Worm (Caenorhabditis elegans) whole organism, L4/young adult: ENCODE measurements around the gene vps-11.

Experiments used
- W03F9.2 ChIP-seq: fragments of 150-350 bp; optimal IDR thresholded peaks from 2 replicates; lab custom pipeline; 2014; ENCODE audit warnings: missing biosample characterization, missing genetic modification characterization
- dao-5 ChIP-seq: sonication (generic microtip); optimal IDR thresholded peaks from 2 replicates; lab custom pipeline; 2016; ENCODE audit warnings: missing genotype, missing genetic modification characterization, moderate library complexity, missing compliant biosample characterization
- him-1 ChIP-seq: sonication (generic microtip); optimal IDR thresholded peaks from 2 replicates; lab custom pipeline; 2016; ENCODE audit warnings: missing genotype, missing genetic modification reagents, missing genetic modification characterization, missing compliant biosample characterization

DNA sequence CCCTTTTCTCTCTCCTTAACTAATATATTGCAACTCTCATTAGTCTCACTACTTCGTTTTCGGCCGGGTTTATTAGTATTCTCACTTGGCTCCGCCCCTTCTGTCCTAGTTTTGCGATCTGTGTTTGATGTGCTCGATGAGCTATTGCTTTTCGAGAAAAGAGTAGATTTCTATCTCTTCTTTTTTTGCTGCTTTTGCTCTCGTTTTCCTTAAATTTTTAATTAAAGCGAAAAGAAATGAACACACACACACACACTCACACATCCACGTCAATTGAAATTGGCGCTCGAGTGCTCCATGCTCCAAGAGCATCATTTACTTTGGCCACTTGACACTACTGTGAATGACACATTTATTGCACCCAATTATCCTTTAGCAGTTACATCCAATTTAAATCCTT is 11.1 kb upstream of the vps-11 start:
- TF ChIP-seq him-1 (tag; lab: Kevin White, UChicago) (no peak), W03F9.2 (no peak), dao-5 (tag; lab: Kevin White, UChicago) (no peak)
